Worm (Caenorhabditis elegans) whole organism, L1 larva: ENCODE data around the gene cpr-8.
A peak's percentile ranks its signal among the peaks of the same experiment; 100 is the strongest.

Source experiments
- C04F5.9 ChIP-seq: sonication (generic microtip); optimal IDR thresholded peaks from 2 replicates; lab custom pipeline; 2016; ENCODE audit warnings: missing genetic modification characterization, missing compliant biosample characterization
- C16A3.4 ChIP-seq: fragments of 150-350 bp; optimal IDR thresholded peaks from 2 replicates; lab custom pipeline; 2014; ENCODE audit warnings: missing biosample characterization, missing genetic modification characterization
- C34B4.2 ChIP-seq: sonication (generic microtip); optimal IDR thresholded peaks from 2 replicates; lab custom pipeline; 2017; ENCODE audit warnings: mild to moderate bottlenecking, missing genetic modification characterization, missing compliant biosample characterization
- Y116A8C.19 ChIP-seq: sonication (generic microtip); optimal IDR thresholded peaks from 2 replicates; lab custom pipeline; 2016; ENCODE audit warnings: missing compliant biosample characterization, missing genetic modification characterization, borderline replicate concordance
- aha-1 ChIP-seq: fragments of 150-350 bp; optimal IDR thresholded peaks from 2 replicates; lab custom pipeline; 2014; ENCODE audit warnings: missing biosample characterization, missing genetic modification characterization
- aly-2 ChIP-seq: fragments of 150-350 bp; optimal IDR thresholded peaks from 2 replicates; lab custom pipeline; 2014; ENCODE audit warnings: missing biosample characterization, missing genetic modification characterization
- ama-1 ChIP-seq: fragments of 150-350 bp; optimal IDR thresholded peaks from 2 replicates; lab custom pipeline; 2014
- blmp-1 ChIP-seq: fragments of 150-350 bp; optimal IDR thresholded peaks from 2 replicates; lab custom pipeline; 2014; ENCODE audit warnings: missing biosample characterization, missing genetic modification characterization
- ceh-8 ChIP-seq: fragments of 200-800 bp; sonication (Bioruptor generic); optimal IDR thresholded peaks from 2 replicates; lab custom pipeline; 2018; ENCODE audit warnings: mild to moderate bottlenecking, missing genetic modification characterization, moderate library complexity, missing compliant biosample characterization
- ceh-88 ChIP-seq: fragments of 200-800 bp; sonication (Bioruptor generic); IDR thresholded peaks from 2 replicates; pipeline ENCODE4 v1.3.6; 2022; ENCODE audit warnings: missing genetic modification characterization, missing compliant biosample characterization
- ceh-90 ChIP-seq: sonication (generic microtip); optimal IDR thresholded peaks from 2 replicates; lab custom pipeline; 2016; ENCODE audit warnings: missing genetic modification characterization, missing compliant biosample characterization
- dsc-1 ChIP-seq: sonication (generic microtip); optimal IDR thresholded peaks from 2 replicates; lab custom pipeline; 2016; ENCODE audit warnings: mild to moderate bottlenecking, missing genetic modification characterization, missing compliant biosample characterization
- efl-1 ChIP-seq, 4 experiments: fragments of 150-350 bp; optimal IDR thresholded peaks in 3 of 4; peaks in 1 of 4; 1 replicate in 1 of 4; 2 replicates in 3 of 4; lab custom pipeline; 2014; ENCODE audit warnings: missing biosample characterization in 2 of 4, missing genetic modification characterization in 2 of 4, missing genetic modification reagents in 2 of 4
- efl-3 ChIP-seq: fragments of 200-800 bp; sonication (Bioruptor generic); optimal IDR thresholded peaks from 2 replicates; lab custom pipeline; 2018; ENCODE audit warnings: mild to moderate bottlenecking, missing genetic modification characterization, missing compliant biosample characterization
- egl-27 ChIP-seq, 2 experiments: fragments of 150-350 bp in 1 of 2; sonication (generic microtip); optimal IDR thresholded peaks; 3 replicates each; lab custom pipeline; 2017 to 2018; ENCODE audit warnings: missing biosample characterization in 2 of 2, missing genetic modification characterization in 2 of 2, missing genetic modification reagents in 2 of 2
- elt-3 ChIP-seq, 6 experiments: fragments of 150-350 bp in 1 of 6; sonication (generic microtip); optimal IDR thresholded peaks; 2 replicates each; lab custom pipeline; 2017 to 2018; ENCODE audit warnings: missing biosample characterization in 6 of 6, missing genetic modification characterization in 6 of 6, inconsistent platforms in 1 of 6
- fkh-10 ChIP-seq: sonication (generic microtip); optimal IDR thresholded peaks from 2 replicates; lab custom pipeline; 2017; ENCODE audit warnings: missing biosample characterization, missing genetic modification reagents, missing genetic modification characterization
- fkh-4 ChIP-seq: sonication (generic microtip); optimal IDR thresholded peaks from 2 replicates; lab custom pipeline; 2016; ENCODE audit warnings: missing compliant biosample characterization, missing genetic modification characterization, borderline replicate concordance
- fkh-8 ChIP-seq: sonication (generic microtip); optimal IDR thresholded peaks from 2 replicates; lab custom pipeline; 2016; ENCODE audit warnings: mild to moderate bottlenecking, missing genetic modification characterization, missing compliant biosample characterization
- hlh-17 ChIP-seq: fragments of 200-800 bp; sonication (Bioruptor generic); optimal IDR thresholded peaks from 2 replicates; lab custom pipeline; 2018; ENCODE audit warnings: missing genetic modification characterization, mild to moderate bottlenecking, missing compliant biosample characterization, moderate library complexity, borderline replicate concordance
- hlh-4 ChIP-seq: sonication (generic microtip); optimal IDR thresholded peaks from 2 replicates; lab custom pipeline; 2016; ENCODE audit warnings: mild to moderate bottlenecking, missing genetic modification characterization, missing compliant biosample characterization
- isw-1 ChIP-seq: fragments of 200-800 bp; sonication (Bioruptor generic); IDR thresholded peaks from 2 replicates; pipeline ENCODE4 v1.3.6; 2022; ENCODE audit warnings: missing genetic modification characterization, missing compliant biosample characterization
- lin-13 ChIP-seq: fragments of 150-350 bp; optimal IDR thresholded peaks from 2 replicates; lab custom pipeline; 2014; ENCODE audit warnings: missing biosample characterization, missing genetic modification reagents, missing genetic modification characterization
- lin-15B ChIP-seq: fragments of 150-350 bp; sonication (generic microtip); optimal IDR thresholded peaks from 3 replicates; lab custom pipeline; 2014; ENCODE audit warnings: missing biosample characterization, missing genetic modification characterization
- lsy-2 ChIP-seq, 2 experiments: fragments of 150-350 bp; optimal IDR thresholded peaks; 2 replicates each; lab custom pipeline; 2014; ENCODE audit warnings: missing biosample characterization in 2 of 2, missing genetic modification characterization in 2 of 2
- mab-9 ChIP-seq: fragments of 200-800 bp; sonication (Bioruptor generic); IDR thresholded peaks from 2 replicates; pipeline ENCODE4 v1.3.6; 2022; ENCODE audit warnings: missing genetic modification reagents, missing genetic modification characterization, missing compliant biosample characterization
- mep-1 ChIP-seq: fragments of 150-350 bp; optimal IDR thresholded peaks from 2 replicates; lab custom pipeline; 2014; ENCODE audit warnings: missing biosample characterization, missing genetic modification characterization
- nhr-11 ChIP-seq: fragments of 150-350 bp; optimal IDR thresholded peaks from 2 replicates; lab custom pipeline; 2014; ENCODE audit warnings: missing biosample characterization, missing genetic modification characterization
- nhr-19 ChIP-seq: fragments of 200-800 bp; sonication (Bioruptor generic); conservative IDR thresholded peaks from 2 replicates; pipeline ENCODE4 v1.3.6; 2022; ENCODE audit warnings: missing genetic modification characterization, missing compliant biosample characterization
- nhr-237 ChIP-seq: fragments of 150-350 bp; optimal IDR thresholded peaks from 2 replicates; lab custom pipeline; 2014; ENCODE audit warnings: missing biosample characterization, missing genetic modification characterization
- nhr-28 ChIP-seq: fragments of 150-350 bp; optimal IDR thresholded peaks from 2 replicates; lab custom pipeline; 2014; ENCODE audit warnings: missing biosample characterization, missing genetic modification characterization
- nhr-47 ChIP-seq: sonication (generic microtip); optimal IDR thresholded peaks from 2 replicates; lab custom pipeline; 2016; ENCODE audit warnings: mild to moderate bottlenecking, missing genetic modification characterization, moderate library complexity, missing compliant biosample characterization
- nhr-71 ChIP-seq: sonication (generic microtip); optimal IDR thresholded peaks from 2 replicates; lab custom pipeline; 2016; ENCODE audit warnings: mild to moderate bottlenecking, missing genetic modification characterization, moderate library complexity, missing compliant biosample characterization
- nhr-77 ChIP-seq: fragments of 150-350 bp; optimal IDR thresholded peaks from 2 replicates; lab custom pipeline; 2014; ENCODE audit warnings: missing biosample characterization, missing genetic modification characterization
- nhr-84 ChIP-seq: sonication (generic microtip); optimal IDR thresholded peaks from 2 replicates; lab custom pipeline; 2017; ENCODE audit warnings: missing biosample characterization, missing genetic modification characterization
- nhr-85 ChIP-seq: sonication (generic microtip); peaks from one replicate; lab custom pipeline; 2016; ENCODE audit warnings: missing genetic modification characterization, inconsistent platforms, missing compliant biosample characterization
- pax-3 ChIP-seq: fragments of 200-800 bp; sonication (Bioruptor generic); optimal IDR thresholded peaks from 2 replicates; lab custom pipeline; 2018; ENCODE audit warnings: mild to moderate bottlenecking, missing genetic modification characterization, moderate library complexity, missing compliant biosample characterization
- rnt-1 ChIP-seq: sonication (generic microtip); optimal IDR thresholded peaks from 2 replicates; lab custom pipeline; 2016; ENCODE audit warnings: mild to moderate bottlenecking, missing genetic modification characterization, moderate library complexity, missing compliant biosample characterization
- snpc-4 ChIP-seq: fragments of 150-350 bp; optimal IDR thresholded peaks from 2 replicates; lab custom pipeline; 2014; ENCODE audit warnings: missing biosample characterization, missing genetic modification characterization
- sup-37 ChIP-seq: fragments of 200-800 bp; sonication (Bioruptor generic); optimal IDR thresholded peaks from 2 replicates; lab custom pipeline; 2018; ENCODE audit warnings: mild to moderate bottlenecking, missing genetic modification characterization, missing compliant biosample characterization
- swsn-7 ChIP-seq: sonication (generic microtip); optimal IDR thresholded peaks from 2 replicates; lab custom pipeline; 2016; ENCODE audit warnings: missing genetic modification characterization, missing compliant biosample characterization
- unc-130 ChIP-seq: fragments of 150-350 bp; optimal IDR thresholded peaks from 2 replicates; lab custom pipeline; 2017; ENCODE audit warnings: missing biosample characterization, missing genetic modification characterization, inconsistent platforms
- unc-30 ChIP-seq: sonication (generic microtip); optimal IDR thresholded peaks from 2 replicates; lab custom pipeline; 2017; ENCODE audit warnings: missing biosample characterization, missing genetic modification characterization
- unc-86 ChIP-seq: sonication (generic microtip); optimal IDR thresholded peaks from 2 replicates; lab custom pipeline; 2016; ENCODE audit warnings: missing genetic modification characterization, missing compliant biosample characterization
- unc-98 ChIP-seq: fragments of 200-800 bp; sonication (Bioruptor generic); IDR thresholded peaks from 2 replicates; pipeline ENCODE4 v1.3.6; 2022; ENCODE audit warnings: missing genetic modification characterization, missing compliant biosample characterization
- xbp-1 ChIP-seq: sonication (generic microtip); optimal IDR thresholded peaks from 2 replicates; lab custom pipeline; 2016; ENCODE audit warnings: missing genetic modification characterization, missing compliant biosample characterization
- zag-1 ChIP-seq: fragments of 150-350 bp; optimal IDR thresholded peaks from 2 replicates; lab custom pipeline; 2014; ENCODE audit warnings: missing biosample characterization, missing genetic modification characterization
- zip-4 ChIP-seq: fragments of 200-800 bp; sonication (Bioruptor generic); optimal IDR thresholded peaks from 2 replicates; lab custom pipeline; 2018; ENCODE audit warnings: mild to moderate bottlenecking, missing genetic modification characterization, moderate library complexity, missing compliant biosample characterization
- ztf-11 ChIP-seq, 2 experiments: sonication (generic microtip); optimal IDR thresholded peaks; 2 replicates each; lab custom pipeline; 2016 to 2017; ENCODE audit warnings: missing genetic modification characterization in 2 of 2, missing biosample characterization in 1 of 2, missing compliant biosample characterization in 1 of 2
- ztf-4 ChIP-seq: fragments of 150-350 bp; optimal IDR thresholded peaks from 2 replicates; lab custom pipeline; 2014; ENCODE audit warnings: missing biosample characterization, missing genetic modification characterization

cpr-8 gene

DNA sequence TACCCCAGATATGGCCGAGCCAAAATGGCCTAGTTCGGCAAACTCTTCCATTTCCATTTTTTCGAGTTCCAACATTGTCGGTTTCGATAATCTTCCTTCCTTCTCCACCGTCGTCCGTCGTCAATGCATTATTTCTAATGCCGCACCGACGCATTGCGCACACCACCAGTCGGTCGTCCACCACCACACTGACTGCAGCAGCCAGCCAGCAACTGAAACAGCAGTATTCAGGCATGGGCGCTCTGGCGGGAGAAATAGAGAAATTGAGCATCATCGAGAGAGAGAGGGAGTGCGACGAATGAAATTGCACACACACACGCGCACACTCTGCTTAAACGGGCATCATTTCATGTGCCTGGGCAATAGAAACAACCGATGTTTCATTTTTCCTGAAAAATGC is 19.5 kb downstream of the cpr-8 start (continued):
- TF ChIP-seq nhr-47 (tag; lab: Kevin White, UChicago) (peak; percentile 74), isw-1 (GFP tag; lab: Robert Waterston, UW) (peak; percentile 10; the same call in 1 of the 2 replicates), ztf-4 (tag; lab: Kevin White, UChicago) (peak; percentile 56), efl-3 (GFP tag; lab: Kevin White, UChicago) (no peak), xbp-1 (tag; lab: Kevin White, UChicago) (peak; percentile 50), C04F5.9 (tag; lab: Kevin White, UChicago) (no peak), efl-1 (optimal IDR thresholded peaks at IDR 0.05; lab: Kevin White, UChicago) (peak; percentile 8 to 14), efl-1 (GFP tag; optimal IDR thresholded peaks at IDR 0.05 in 1 of 2; lab: Kevin White, UChicago) (peak in 1 of 2 experiments; percentile 67), dsc-1 (peak; percentile 69)

DNA sequence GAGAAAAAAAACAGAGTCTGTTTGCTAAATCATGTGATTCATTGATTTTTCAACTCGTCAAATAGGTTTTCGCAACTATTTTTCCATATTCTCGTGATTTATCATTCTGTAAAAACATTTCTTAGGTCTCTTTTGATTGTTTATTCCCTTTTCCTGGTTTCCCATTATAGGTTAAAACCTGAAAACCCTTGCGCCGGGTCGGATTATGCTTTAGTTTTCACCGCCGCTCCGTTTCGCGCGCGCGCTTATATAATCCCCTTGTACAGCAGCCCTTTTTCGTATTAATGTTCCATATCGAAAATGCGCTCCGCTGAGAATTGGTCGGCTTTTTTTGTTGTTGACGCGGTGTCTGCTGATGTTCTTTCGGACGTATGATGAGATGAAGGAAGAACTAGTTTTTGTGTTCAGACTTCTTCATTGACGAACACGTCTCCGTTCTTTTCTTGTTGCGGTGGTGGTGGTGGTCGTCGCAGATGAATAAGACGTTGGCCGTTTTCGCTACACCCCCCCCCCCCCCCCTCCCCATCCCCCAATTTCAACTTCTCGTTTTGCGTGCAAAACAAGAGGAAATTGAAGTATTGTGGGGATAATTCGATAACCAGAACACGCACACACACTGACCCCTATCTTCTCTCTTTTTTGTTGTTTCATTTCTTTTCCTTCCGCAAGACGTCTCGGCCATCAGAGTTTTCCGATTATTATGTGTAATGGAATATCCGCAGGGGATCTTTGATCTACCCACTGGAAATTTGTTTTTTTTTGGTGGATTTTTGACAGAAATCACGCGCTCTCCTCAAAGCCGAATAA is 20.3 kb downstream of the cpr-8 start:
- TF ChIP-seq hlh-4 (tag; lab: Kevin White, UChicago) (no peak), aly-2 (tag; lab: Kevin White, UChicago) (peak; percentile 19), unc-130 (no peak), mep-1 (tag; lab: Kevin White, UChicago) (no peak), C34B4.2 (tag; lab: Kevin White, UChicago) (no peak), nhr-28 (no peak), nhr-77 (tag; lab: Kevin White, UChicago) (no peak), nhr-71 (tag; lab: Kevin White, UChicago) (peak; percentile 3), pax-3 (tag; lab: Kevin White, UChicago) (no peak), elt-3 (tag; optimal IDR thresholded peaks at IDR 0.05; lab: Kevin White, UChicago) (no peak), hlh-17 (no peak), blmp-1 (tag; lab: Kevin White, UChicago) (peak; percentile 25), C16A3.4 (tag; lab: Kevin White, UChicago) (no peak), lin-13 (GFP tag; lab: Kevin White, UChicago) (no peak), rnt-1 (tag; lab: Kevin White, UChicago) (no peak), lsy-2 (tag; optimal IDR thresholded peaks at IDR 0.05; lab: Kevin White, UChicago) (no peak), nhr-85 (tag; lab: Kevin White, UChicago) (peak; percentile 71), mab-9 (GFP tag; lab: Robert Waterston, UW) (no peak), Y116A8C.19 (tag; lab: Kevin White, UChicago) (no peak), nhr-11 (no peak), ceh-90 (tag; lab: Kevin White, UChicago) (no peak), fkh-10 (GFP tag; lab: Kevin White, UChicago) (peak; percentile 46), ztf-11 (tag; optimal IDR thresholded peaks at IDR 0.05; lab: Kevin White, UChicago) (no peak), fkh-4 (tag; lab: Kevin White, UChicago) (no peak), unc-98 (no peak), nhr-19 (GFP tag; lab: Robert Waterston, UW) (no peak), egl-27 (tag; optimal IDR thresholded peaks at IDR 0.05; lab: Kevin White, UChicago) (no peak), sup-37 (GFP tag; lab: Kevin White, UChicago) (no peak), ceh-8 (GFP tag; lab: Kevin White, UChicago) (peak; percentile 27), fkh-8 (tag; lab: Kevin White, UChicago) (no peak), aha-1 (tag; lab: Kevin White, UChicago) (no peak), ama-1 (lab: Kevin White, UChicago) (no peak), dsc-1 (no peak), nhr-84 (tag; lab: Kevin White, UChicago) (no peak), lin-15B (tag; lab: Kevin White, UChicago) (no peak), unc-86 (no peak), nhr-237 (tag; lab: Kevin White, UChicago) (no peak), swsn-7 (tag; lab: Kevin White, UChicago) (no peak), ceh-88 (GFP tag; lab: Robert Waterston, UW) (no peak), zip-4 (GFP tag; lab: Kevin White, UChicago) (no peak), zag-1 (tag; lab: Kevin White, UChicago) (no peak), snpc-4 (tag; lab: Kevin White, UChicago) (no peak), xbp-1 (tag; lab: Kevin White, UChicago) (no peak), unc-30 (no peak)
